Worm (Caenorhabditis elegans) whole organism, L3 larva: Measurements from ENCODE around the gene cank-26.

Source experiments
- R02D3.7 ChIP-seq: fragments of 150-350 bp; optimal IDR thresholded peaks from 2 replicates; lab custom pipeline; 2014; ENCODE audit warnings: missing biosample characterization, missing genetic modification characterization
- ceh-28 ChIP-seq: fragments of 150-350 bp; optimal IDR thresholded peaks from 2 replicates; lab custom pipeline; 2014; ENCODE audit warnings: missing biosample characterization, missing genetic modification reagents, missing genetic modification characterization
- ceh-9 ChIP-seq: sonication (generic microtip); optimal IDR thresholded peaks from 2 replicates; lab custom pipeline; 2018; ENCODE audit warnings: missing biosample characterization, missing genetic modification characterization
- daf-12 ChIP-seq: fragments of 150-350 bp; optimal IDR thresholded peaks from 2 replicates; lab custom pipeline; 2014; ENCODE audit warnings: missing biosample characterization, missing genetic modification reagents, missing genetic modification characterization
- egl-5 ChIP-seq: fragments of 150-350 bp; optimal IDR thresholded peaks from 2 replicates; lab custom pipeline; 2017; ENCODE audit warnings: missing biosample characterization, missing genetic modification reagents, missing genetic modification characterization, inconsistent platforms
- elt-1 ChIP-seq: fragments of 150-350 bp; optimal IDR thresholded peaks from 2 replicates; lab custom pipeline; 2014; ENCODE audit warnings: missing biosample characterization, missing genetic modification characterization
- elt-2 ChIP-seq: sonication (generic microtip); optimal IDR thresholded peaks from 2 replicates; lab custom pipeline; 2016; ENCODE audit warnings: missing genetic modification reagents, mild to moderate bottlenecking, missing genetic modification characterization, missing compliant biosample characterization
- fkh-2 ChIP-seq: fragments of 150-350 bp; optimal IDR thresholded peaks from 2 replicates; lab custom pipeline; 2014; ENCODE audit warnings: missing biosample characterization, missing genetic modification reagents, missing genetic modification characterization
- fos-1 ChIP-seq: fragments of 150-350 bp; optimal IDR thresholded peaks from 2 replicates; lab custom pipeline; 2014; ENCODE audit warnings: missing biosample characterization, missing genetic modification characterization
- hmg-11 ChIP-seq: sonication (generic microtip); optimal IDR thresholded peaks from 2 replicates; lab custom pipeline; 2016; ENCODE audit warnings: missing genetic modification characterization, missing compliant biosample characterization
- jun-1 ChIP-seq: fragments of 150-350 bp; optimal IDR thresholded peaks from 2 replicates; lab custom pipeline; 2014; ENCODE audit warnings: missing biosample characterization, missing genetic modification reagents, missing genetic modification characterization
- mdl-1 ChIP-seq: fragments of 150-350 bp; optimal IDR thresholded peaks from 2 replicates; lab custom pipeline; 2014; ENCODE audit warnings: missing biosample characterization, missing genetic modification characterization
- mml-1 ChIP-seq: fragments of 150-350 bp; sonication (generic microtip); optimal IDR thresholded peaks from 3 replicates; lab custom pipeline; 2014; ENCODE audit warnings: missing biosample characterization, missing genetic modification characterization
- nfya-1 ChIP-seq: sonication (generic microtip); optimal IDR thresholded peaks from 2 replicates; lab custom pipeline; 2017; ENCODE audit warnings: missing genetic modification characterization, mild to moderate bottlenecking, missing compliant biosample characterization, antibody characterized with exemption, moderate library complexity; ENCODE audit not compliant: insufficient read depth
- nhr-11 ChIP-seq: fragments of 150-350 bp; optimal IDR thresholded peaks from 2 replicates; lab custom pipeline; 2014; ENCODE audit warnings: missing biosample characterization, missing genetic modification characterization
- nhr-23 ChIP-seq: fragments of 150-350 bp; optimal IDR thresholded peaks from 2 replicates; lab custom pipeline; 2014; ENCODE audit warnings: missing biosample characterization, missing genetic modification reagents, missing genetic modification characterization
- nhr-43 ChIP-seq: sonication (generic microtip); optimal IDR thresholded peaks from 2 replicates; lab custom pipeline; 2016; ENCODE audit warnings: mild to moderate bottlenecking, missing genetic modification characterization, missing compliant biosample characterization; ENCODE audit not compliant: poor library complexity, severe bottlenecking
- pha-4 ChIP-seq: fragments of 150-350 bp; optimal IDR thresholded peaks from 2 replicates; lab custom pipeline; 2014; ENCODE audit warnings: missing biosample characterization, missing genetic modification reagents, missing genetic modification characterization
- pqm-1 ChIP-seq: fragments of 150-350 bp; optimal IDR thresholded peaks from 2 replicates; lab custom pipeline; 2017; ENCODE audit warnings: missing biosample characterization, missing genetic modification characterization, inconsistent platforms
- skn-1 ChIP-seq: fragments of 150-350 bp; optimal IDR thresholded peaks from 2 replicates; lab custom pipeline; 2014; ENCODE audit warnings: missing biosample characterization, missing genetic modification characterization
- snpc-4 ChIP-seq: fragments of 150-350 bp; optimal IDR thresholded peaks from 2 replicates; lab custom pipeline; 2014; ENCODE audit warnings: missing biosample characterization, missing genetic modification characterization
- tbx-2 ChIP-seq: sonication (generic microtip); optimal IDR thresholded peaks from 2 replicates; lab custom pipeline; 2016; ENCODE audit warnings: mild to moderate bottlenecking, missing genetic modification characterization, missing compliant biosample characterization
- unc-39 ChIP-seq: sonication (generic microtip); optimal IDR thresholded peaks from 4 replicates; lab custom pipeline; 2017; ENCODE audit warnings: missing biosample characterization, missing genetic modification characterization
- zag-1 ChIP-seq: fragments of 150-350 bp; optimal IDR thresholded peaks from 2 replicates; lab custom pipeline; 2014; ENCODE audit warnings: missing biosample characterization, missing genetic modification characterization
- ztf-11 ChIP-seq: fragments of 150-350 bp; optimal IDR thresholded peaks from 2 replicates; lab custom pipeline; 2014; ENCODE audit warnings: missing biosample characterization, missing genetic modification characterization
- ztf-4 ChIP-seq: fragments of 150-350 bp; optimal IDR thresholded peaks from 2 replicates; lab custom pipeline; 2014; ENCODE audit warnings: missing biosample characterization, missing genetic modification characterization

cank-26 gene

DNA sequence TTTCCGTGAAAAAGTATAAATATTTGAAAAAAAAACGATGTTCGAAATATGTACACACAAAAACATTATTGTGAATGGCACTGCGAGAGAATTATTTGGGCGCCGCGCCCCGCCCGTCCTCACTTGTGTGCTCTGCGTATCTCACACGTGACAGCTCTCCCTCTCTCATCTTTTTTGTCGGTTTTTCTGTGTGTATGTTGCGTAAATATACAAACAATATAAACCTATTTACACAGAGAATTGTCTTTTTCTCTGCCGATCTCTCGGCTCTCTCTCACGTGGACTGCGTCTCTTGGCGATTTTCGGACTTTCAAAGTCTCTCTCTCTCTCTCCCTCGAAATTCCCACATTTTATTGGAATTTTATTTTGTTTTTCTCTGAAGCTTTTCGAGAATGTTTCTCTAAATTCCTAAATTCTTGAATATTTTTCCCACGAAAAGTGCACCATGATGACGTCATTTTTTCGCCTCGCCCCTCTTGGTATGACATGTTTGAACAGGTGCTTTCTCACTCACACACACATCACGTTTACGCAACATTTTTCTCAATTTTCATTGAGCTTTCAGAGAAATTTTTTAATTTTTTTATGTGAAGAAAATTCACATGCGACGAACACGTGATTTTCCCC is 16.1 kb downstream of the cank-26 start (continued):
- no peak for TF ChIP-seq daf-12 (tag; lab: Kevin White, UChicago)

- no peak for TF ChIP-seq zag-1 (tag; lab: Kevin White, UChicago)
- TF ChIP-seq pha-4 (tag; lab: Kevin White, UChicago), result peak; percentile 69
- no peak for TF ChIP-seq fos-1 (tag; lab: Kevin White, UChicago)
- TF ChIP-seq, all 47 proteins: peak for 1
These were observed 17.2 kb downstream of the cank-26 start for ce11 chrII:3957455-3958212.

- no peak for TF ChIP-seq mml-1 (tag; lab: Kevin White, UChicago)
- TF ChIP-seq R02D3.7 (tag; lab: Kevin White, UChicago), result no peak
- peak; percentile 60 for TF ChIP-seq nfya-1 (tag; lab: Kevin White, UChicago)
- peak; percentile 6 for TF ChIP-seq egl-5 (tag; lab: Kevin White, UChicago)
- TF ChIP-seq snpc-4 (tag; lab: Kevin White, UChicago), result peak; percentile 38
- no peak for TF ChIP-seq zag-1 (tag; lab: Kevin White, UChicago)
- no peak for TF ChIP-seq nhr-11
These were observed 18.1 kb downstream of the cank-26 start for ce11 chrII:3956744-3957143.

DNA sequence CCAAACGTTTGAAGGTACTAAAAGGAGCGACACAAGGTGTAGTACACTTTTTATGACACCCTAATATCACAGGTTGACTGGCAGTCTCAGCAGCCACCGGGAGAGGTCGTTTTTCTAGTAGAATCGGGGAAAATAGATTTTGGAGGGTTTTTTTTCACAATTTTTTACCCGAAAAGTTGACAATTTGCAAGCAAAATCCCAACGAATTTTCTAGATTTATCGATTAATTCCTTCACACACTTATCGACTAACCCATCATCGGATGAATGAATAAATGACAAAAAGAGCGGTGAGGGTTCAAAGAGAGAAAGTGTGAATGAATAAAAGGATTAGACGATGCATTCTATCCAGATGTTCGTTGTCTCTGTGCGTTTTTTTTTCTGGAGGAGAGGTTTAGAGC is 18.9 kb downstream of the cank-26 start:
- TF ChIP-seq egl-5 (tag; lab: Kevin White, UChicago) (peak; percentile 12), ceh-9 (tag; lab: Kevin White, UChicago) (no peak), hmg-11 (tag; lab: Kevin White, UChicago) (no peak), skn-1 (tag; lab: Kevin White, UChicago) (no peak), nhr-11 (no peak), pha-4 (tag; lab: Kevin White, UChicago) (no peak), tbx-2 (tag; lab: Kevin White, UChicago) (no peak), nhr-43 (tag; lab: Kevin White, UChicago) (no peak), R02D3.7 (tag; lab: Kevin White, UChicago) (no peak)

DNA sequence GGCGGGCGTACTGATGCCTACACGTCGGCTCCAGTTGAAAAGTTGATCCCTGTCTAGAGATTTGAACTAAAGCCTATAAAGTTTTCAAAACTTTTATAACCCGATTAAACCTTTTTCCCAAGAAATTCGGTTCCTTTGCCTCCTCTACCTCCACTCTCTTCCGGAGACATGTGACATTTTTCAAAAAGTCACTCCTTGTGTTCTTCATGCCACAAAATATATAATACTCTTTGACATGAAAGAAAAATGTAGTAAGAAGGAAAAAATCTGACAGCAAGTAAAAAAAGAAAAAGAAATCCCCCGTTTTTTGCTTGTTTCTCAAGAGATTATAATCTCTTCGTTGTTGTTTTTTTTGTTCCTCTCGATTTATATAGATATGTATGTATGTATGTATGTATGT is 20.0 kb downstream of the cank-26 start:
- peak; percentile 65 for TF ChIP-seq elt-1 (tag; lab: Kevin White, UChicago)
- no peak for TF ChIP-seq mdl-1 (tag; lab: Kevin White, UChicago)

- TF ChIP-seq pha-4 (tag; lab: Kevin White, UChicago), result peak; percentile 20
- no peak for TF ChIP-seq elt-1 (tag; lab: Kevin White, UChicago)
- no peak for TF ChIP-seq ztf-4 (tag; lab: Kevin White, UChicago)
- TF ChIP-seq ztf-11 (tag; lab: Kevin White, UChicago), result no peak
- TF ChIP-seq pqm-1 (tag; lab: Kevin White, UChicago), result peak; percentile 46
- no peak for TF ChIP-seq egl-5 (tag; lab: Kevin White, UChicago)
- TF ChIP-seq ceh-9 (tag; lab: Kevin White, UChicago), result no peak
- no peak for TF ChIP-seq nhr-23 (tag; lab: Kevin White, UChicago)
- TF ChIP-seq elt-2 (tag; lab: Kevin White, UChicago), result peak; percentile 91
- TF ChIP-seq ceh-28 (tag; lab: Kevin White, UChicago), result peak; percentile 26
- TF ChIP-seq, all 47 proteins: peak for 4
These were observed 20.8 kb downstream of the cank-26 start for ce11 chrII:3954018-3954417.

DNA sequence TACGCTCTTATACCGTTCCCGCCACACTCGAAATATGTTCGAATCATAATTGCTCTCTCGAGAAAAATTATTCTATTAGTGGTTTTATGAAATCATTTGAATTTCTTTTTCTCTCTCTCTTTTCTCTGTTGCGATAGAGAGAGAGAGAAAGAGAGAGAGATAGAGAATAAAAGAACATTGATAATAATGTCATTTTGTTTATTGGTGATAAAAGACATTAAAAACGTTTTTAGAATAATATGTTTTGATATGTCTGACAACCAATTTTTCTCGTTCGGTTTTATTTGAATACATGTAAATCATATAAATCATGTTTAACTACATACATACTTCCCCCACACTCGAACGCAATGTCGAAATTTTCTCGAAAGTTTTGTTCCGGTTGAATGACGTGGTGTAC is 21.9 kb downstream of the cank-26 start:
- TF ChIP-seq fkh-2 (tag; lab: Kevin White, UChicago) (no peak), pha-4 (tag; lab: Kevin White, UChicago) (peak; percentile 30), unc-39 (tag; lab: Kevin White, UChicago) (no peak), elt-2 (tag; lab: Kevin White, UChicago) (peak; percentile 69), nfya-1 (tag; lab: Kevin White, UChicago) (no peak), egl-5 (tag; lab: Kevin White, UChicago) (peak; percentile 63), pqm-1 (tag; lab: Kevin White, UChicago) (peak; percentile 30), jun-1 (tag; lab: Kevin White, UChicago) (no peak)
- TF ChIP-seq, all 47 proteins: peak for 4
